Worm (Caenorhabditis elegans) whole organism, L2 larva: ENCODE results near the gene F55G7.1.

ENCODE experiments used
- ama-1 ChIP-seq: fragments of 150-350 bp; optimal IDR thresholded peaks from 2 replicates; lab custom pipeline; 2018; ENCODE audit warnings: inconsistent platforms
- ceh-82 ChIP-seq: fragments of 150-350 bp; optimal IDR thresholded peaks from 2 replicates; lab custom pipeline; 2014; ENCODE audit warnings: missing biosample characterization, missing genetic modification characterization
- egl-27 ChIP-seq: sonication (generic microtip); optimal IDR thresholded peaks from 3 replicates; lab custom pipeline; 2017; ENCODE audit warnings: missing biosample characterization, missing genetic modification reagents, missing genetic modification characterization
- elt-1 ChIP-seq: fragments of 150-350 bp; optimal IDR thresholded peaks from 2 replicates; lab custom pipeline; 2014; ENCODE audit warnings: missing biosample characterization, missing genetic modification characterization
- lin-13 ChIP-seq: fragments of 150-350 bp; optimal IDR thresholded peaks from 2 replicates; lab custom pipeline; 2014; ENCODE audit warnings: missing biosample characterization, missing genetic modification reagents, missing genetic modification characterization
- lin-39 ChIP-seq: fragments of 150-350 bp; optimal IDR thresholded peaks from 2 replicates; lab custom pipeline; 2014; ENCODE audit warnings: missing biosample characterization, missing genetic modification reagents, missing genetic modification characterization
- mdl-1 ChIP-seq, 2 experiments: fragments of 150-350 bp in 1 of 2; sonication (generic microtip) in 1 of 2; optimal IDR thresholded peaks; 2 replicates each; lab custom pipeline; 2017; ENCODE audit warnings: missing biosample characterization in 2 of 2, missing genetic modification characterization in 2 of 2
- nhr-12 ChIP-seq: fragments of 150-350 bp; optimal IDR thresholded peaks from 2 replicates; lab custom pipeline; 2014; ENCODE audit warnings: missing biosample characterization, missing genetic modification characterization
- nhr-237 ChIP-seq: fragments of 150-350 bp; optimal IDR thresholded peaks from 2 replicates; lab custom pipeline; 2014; ENCODE audit warnings: missing biosample characterization, missing genetic modification characterization
- nhr-77 ChIP-seq: fragments of 150-350 bp; optimal IDR thresholded peaks from 2 replicates; lab custom pipeline; 2014; ENCODE audit warnings: missing biosample characterization, missing genetic modification characterization
- skn-1 ChIP-seq: sonication (generic microtip); optimal IDR thresholded peaks from 2 replicates; lab custom pipeline; 2017; ENCODE audit warnings: missing biosample characterization, missing genetic modification characterization
- unc-62 ChIP-seq: fragments of 150-350 bp; optimal IDR thresholded peaks from 2 replicates; lab custom pipeline; 2014; ENCODE audit warnings: missing biosample characterization, missing genetic modification reagents, missing genetic modification characterization
- zag-1 ChIP-seq: fragments of 150-350 bp; optimal IDR thresholded peaks from 2 replicates; lab custom pipeline; 2014; ENCODE audit warnings: missing biosample characterization, missing genetic modification characterization
- ztf-11 ChIP-seq: sonication (generic microtip); optimal IDR thresholded peaks from 2 replicates; lab custom pipeline; 2017; ENCODE audit warnings: missing biosample characterization, missing genetic modification characterization

DNA sequence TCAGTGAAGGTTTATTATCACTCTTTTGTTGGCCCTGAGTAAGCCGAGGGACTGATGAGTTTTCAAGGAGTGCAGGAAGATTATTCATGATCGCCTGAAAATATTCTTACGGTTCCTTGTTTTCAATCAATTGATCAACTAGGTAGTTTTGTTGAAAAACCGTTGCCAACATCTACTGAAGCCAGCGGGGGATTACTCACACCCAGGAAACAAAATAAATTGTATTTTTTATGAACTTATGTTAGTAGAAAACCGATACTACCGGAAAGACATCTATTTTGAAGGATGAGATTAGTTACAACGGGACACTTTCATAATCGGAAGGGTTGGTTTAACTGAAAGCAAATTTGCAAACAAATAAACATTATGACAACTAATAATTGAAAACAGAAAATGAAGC is 46.1 kb upstream of the F55G7.1 start, which contains the start of gene Y62H9A.2:
- no peak for TF ChIP-seq nhr-77 (tag; lab: Kevin White, UChicago)
- TF ChIP-seq nhr-12 (tag; lab: Kevin White, UChicago), result no peak
- TF ChIP-seq ceh-82, result no peak
- TF ChIP-seq skn-1 (tag; lab: Kevin White, UChicago), result no peak
- no peak for TF ChIP-seq ztf-11 (tag; lab: Kevin White, UChicago)
- TF ChIP-seq ama-1 (lab: Kevin White, UChicago), result no peak
- no peak for TF ChIP-seq unc-62 (GFP tag; lab: Kevin White, UChicago)
- no peak for TF ChIP-seq mdl-1 (tag; optimal IDR thresholded peaks at IDR 0.05; lab: Kevin White, UChicago)
- no peak for TF ChIP-seq egl-27
- no peak for TF ChIP-seq elt-1
- no peak for TF ChIP-seq lin-39
- no peak for TF ChIP-seq zag-1 (tag; lab: Kevin White, UChicago)
- TF ChIP-seq nhr-237 (tag; lab: Kevin White, UChicago), result no peak
- TF ChIP-seq lin-13 (GFP tag; lab: Kevin White, UChicago), result no peak
